Worm (Caenorhabditis elegans) whole organism, L4/young adult: Measurements from ENCODE around the gene H20E11.3.

Source experiments
- W03F9.2 ChIP-seq: fragments of 150-350 bp; optimal IDR thresholded peaks from 2 replicates; lab custom pipeline; 2014; ENCODE audit warnings: missing biosample characterization, missing genetic modification characterization
- dao-5 ChIP-seq: sonication (generic microtip); optimal IDR thresholded peaks from 2 replicates; lab custom pipeline; 2016; ENCODE audit warnings: missing genotype, missing genetic modification characterization, moderate library complexity, missing compliant biosample characterization
- him-1 ChIP-seq: sonication (generic microtip); optimal IDR thresholded peaks from 2 replicates; lab custom pipeline; 2016; ENCODE audit warnings: missing genotype, missing genetic modification reagents, missing genetic modification characterization, missing compliant biosample characterization

H20E11.3 gene

DNA sequence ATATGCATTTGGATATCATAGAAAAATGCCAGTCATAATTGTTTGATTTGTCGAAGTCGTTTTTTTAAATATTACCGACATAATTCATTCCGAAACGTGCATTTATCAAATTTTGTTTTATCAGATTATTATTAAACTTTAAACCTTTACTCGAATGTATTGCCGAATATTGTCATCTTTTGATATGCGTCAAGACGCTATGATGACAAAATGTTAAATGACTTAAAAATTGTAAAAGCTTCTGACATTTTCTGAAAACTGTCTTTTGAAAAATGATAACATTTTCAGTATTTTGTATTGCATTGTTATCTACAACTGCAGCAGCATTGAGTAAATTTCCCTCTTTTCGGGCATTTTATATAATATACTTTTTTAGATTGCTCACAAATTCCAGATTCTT, at the start of gene H20E11.3:
H20E11.3 (plus strand) TSS at position 195 of the 400 bp plus-strand sequence.
- TF ChIP-seq W03F9.2 (tag; lab: Kevin White, UChicago) (no peak), him-1 (tag; lab: Kevin White, UChicago) (no peak), dao-5 (tag; lab: Kevin White, UChicago) (no peak)

DNA sequence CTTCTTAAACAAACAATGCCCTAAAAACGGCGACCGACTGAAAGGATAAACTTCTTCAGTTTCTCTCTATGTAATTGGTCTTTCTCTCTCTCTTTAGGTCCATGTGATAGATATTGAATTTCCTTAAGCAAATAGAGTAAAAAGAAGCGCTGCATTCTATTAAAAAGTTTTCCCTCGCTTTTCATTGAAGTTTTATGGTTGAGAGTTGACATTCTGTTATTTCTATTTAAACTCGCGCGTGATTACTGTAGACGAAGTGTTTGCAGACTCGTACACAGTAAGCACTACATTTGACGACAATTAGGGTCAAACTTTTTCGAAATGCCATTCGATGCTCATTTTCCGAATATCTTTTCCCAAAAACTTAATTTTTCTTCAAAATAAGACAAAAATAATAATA, 47.5 kb upstream of the H20E11.3 start:
- TF ChIP-seq him-1 (tag; lab: Kevin White, UChicago) (no peak), W03F9.2 (tag; lab: Kevin White, UChicago) (no peak), dao-5 (tag; lab: Kevin White, UChicago) (no peak)

DNA sequence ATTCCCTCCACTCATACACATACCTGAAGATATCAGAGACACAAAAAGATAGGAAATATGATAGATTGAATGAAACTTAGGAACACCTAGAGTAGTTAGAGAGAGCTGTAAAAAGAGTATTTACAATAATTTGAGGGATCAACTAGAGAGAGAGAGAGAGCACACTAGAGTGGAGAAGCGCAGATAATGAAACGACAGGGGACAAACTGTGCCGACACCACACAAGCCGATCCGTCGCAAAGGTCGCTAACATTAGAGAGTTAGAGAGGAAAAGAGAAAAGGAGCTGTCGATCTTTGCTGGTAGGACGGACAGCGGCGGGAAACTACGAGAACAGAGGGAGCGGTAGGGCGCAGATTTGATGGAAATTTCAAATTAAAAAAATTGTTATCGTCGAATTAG, 39.5 kb upstream of the H20E11.3 start, which contains the start of gene dyci-1:
dyci-1 (minus strand) TSS at position 122 of the 400 bp plus-strand sequence.
- TF ChIP-seq dao-5 (tag; lab: Kevin White, UChicago) (no peak), W03F9.2 (tag; lab: Kevin White, UChicago) (no peak), him-1 (tag; lab: Kevin White, UChicago) (no peak)

ce11 chrIV:6785873-6786272, 38.7 kb upstream of the H20E11.3 start:
- TF ChIP-seq dao-5 (tag; lab: Kevin White, UChicago): no peak
- peak; percentile 55 for TF ChIP-seq W03F9.2 (tag; lab: Kevin White, UChicago)
- TF ChIP-seq him-1 (tag; lab: Kevin White, UChicago): peak; percentile 28

DNA sequence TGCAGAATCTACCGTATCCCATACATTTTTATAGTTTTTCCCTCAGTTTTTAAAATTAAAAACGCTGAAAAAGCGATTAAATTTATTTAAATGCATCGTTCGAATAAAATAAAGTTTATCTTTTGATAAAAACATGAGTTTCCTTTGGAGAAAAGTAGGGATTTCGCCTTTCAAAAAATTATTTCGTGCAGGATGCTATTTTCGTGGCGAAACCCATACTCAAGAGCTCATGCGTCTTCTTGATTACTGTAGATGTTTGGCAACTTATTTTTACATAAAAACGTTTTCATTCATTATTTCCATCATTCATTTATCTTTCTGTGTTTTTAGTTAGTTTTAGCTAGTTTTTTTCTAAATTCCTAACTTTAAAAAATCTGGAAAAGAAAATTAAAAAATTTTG, 34.7 kb upstream of the H20E11.3 start:
- TF ChIP-seq W03F9.2 (tag; lab: Kevin White, UChicago) (no peak), dao-5 (tag; lab: Kevin White, UChicago) (no peak), him-1 (tag; lab: Kevin White, UChicago) (no peak)

- no peak for TF ChIP-seq dao-5 (tag; lab: Kevin White, UChicago)
- peak; percentile 86 for TF ChIP-seq him-1 (tag; lab: Kevin White, UChicago)
- peak; percentile 92 for TF ChIP-seq W03F9.2 (tag; lab: Kevin White, UChicago)
Observed at ce11 chrIV:6790438-6791124, 34.0 kb upstream of the H20E11.3 start, which contains the start of the genes C17H12.2 and vha-8. Gene C17H12.2 (minus strand): TSS chrIV:6790488. Gene vha-8 (plus strand): TSS chrIV:6791074.

DNA sequence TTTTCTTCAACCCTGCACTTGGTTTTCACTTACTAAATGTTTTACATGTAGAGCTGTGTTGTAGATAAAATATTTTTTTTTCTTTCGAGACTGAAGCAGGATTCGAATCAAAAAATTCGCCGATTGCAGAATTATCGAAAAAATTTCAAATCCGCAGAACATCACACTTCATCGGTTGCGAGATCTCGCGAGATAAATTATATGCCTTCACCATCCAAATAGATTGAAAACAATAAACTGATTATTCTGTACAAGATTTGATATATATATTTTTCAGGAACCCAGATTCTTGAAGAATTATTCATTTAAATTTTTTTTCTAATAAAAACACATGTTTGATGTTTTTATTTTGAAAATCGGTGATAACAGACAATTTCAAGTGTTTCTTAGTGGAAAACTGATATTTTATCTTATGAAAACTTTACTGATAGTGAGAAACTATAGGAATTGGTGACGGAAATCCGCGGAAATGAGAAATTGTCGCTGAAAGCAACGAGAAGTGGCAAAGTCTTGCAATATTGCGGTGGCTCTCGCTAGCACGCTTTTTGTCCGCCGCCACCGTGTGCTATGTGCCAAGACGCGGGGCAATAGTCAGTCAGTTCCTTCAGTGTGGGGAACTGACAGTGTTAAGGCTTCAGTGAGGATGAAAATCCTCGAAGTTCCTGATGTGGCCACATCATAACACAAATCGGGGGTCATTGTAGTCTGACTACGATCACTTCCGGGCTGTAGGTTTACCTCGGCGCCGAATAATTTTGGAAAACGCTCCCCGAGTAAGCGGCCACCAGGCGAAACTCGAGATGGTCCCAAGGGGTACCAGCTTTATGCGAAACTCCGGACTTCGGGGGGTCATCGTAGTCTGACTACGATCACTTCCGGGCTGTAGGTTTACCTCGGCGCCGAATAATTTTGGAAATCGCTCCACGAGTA, 32.0 kb upstream of the H20E11.3 start:
- TF ChIP-seq him-1 (tag; lab: Kevin White, UChicago) (no peak), dao-5 (tag; lab: Kevin White, UChicago) (no peak), W03F9.2 (tag; lab: Kevin White, UChicago) (no peak)

- TF ChIP-seq dao-5 (tag; lab: Kevin White, UChicago): no peak
- TF ChIP-seq him-1 (tag; lab: Kevin White, UChicago): no peak
- no peak for TF ChIP-seq W03F9.2 (tag; lab: Kevin White, UChicago)
Observed at ce11 chrIV:6793310-6793966, 31.2 kb upstream of the H20E11.3 start.

DNA sequence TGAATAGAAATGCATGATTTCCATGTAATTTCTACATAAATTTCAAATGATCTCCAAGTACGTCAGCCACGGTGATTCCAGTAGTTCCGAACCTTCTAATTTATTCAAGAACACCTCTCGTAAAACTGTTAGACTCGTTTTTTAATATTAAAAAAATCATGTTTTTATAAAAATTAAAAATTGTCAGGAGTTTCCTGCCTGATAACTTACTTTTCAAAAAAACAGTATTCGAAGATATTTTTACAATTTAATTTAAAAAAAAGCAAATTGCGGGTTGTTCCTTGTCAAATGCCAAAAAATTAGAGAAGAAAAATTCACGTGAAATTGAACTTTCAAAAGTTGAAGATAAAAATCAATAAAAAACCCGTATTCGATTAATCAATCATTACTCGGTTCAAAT, 29.1 kb upstream of the H20E11.3 start, which contains the start of the genes C17H12.3 and C17H12.12:
C17H12.3 (minus strand) TSS at position 101 of the 400 bp plus-strand sequence.
C17H12.12 (plus strand) TSS at position 396 of the 400 bp plus-strand sequence.
- TF ChIP-seq dao-5 (tag; lab: Kevin White, UChicago) (no peak), W03F9.2 (tag; lab: Kevin White, UChicago) (no peak), him-1 (tag; lab: Kevin White, UChicago) (no peak)

DNA sequence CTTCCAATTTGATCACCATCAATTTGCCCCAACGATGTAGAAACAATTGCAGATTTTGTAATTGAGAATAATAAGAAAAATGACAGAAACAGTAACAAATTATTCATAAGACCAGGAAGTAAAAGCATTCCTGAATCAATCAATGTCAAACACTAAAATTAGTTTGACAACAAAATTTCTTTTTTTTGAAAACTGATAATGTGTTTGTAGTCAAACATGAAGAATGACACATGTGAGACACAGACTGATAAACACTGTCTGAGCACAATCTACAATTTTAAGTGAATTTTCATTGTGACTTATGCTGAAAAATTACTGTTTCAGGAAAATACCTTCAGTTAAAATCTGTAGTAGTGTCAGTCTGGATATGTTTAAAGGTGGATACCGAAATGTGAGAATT, 22.5 kb upstream of the H20E11.3 start, which contains the start of the genes cest-4 and C17H12.11:
cest-4 (minus strand) TSS at position 206 of the 400 bp plus-strand sequence.
C17H12.11 (plus strand) TSS at position 256 of the 400 bp plus-strand sequence.
- TF ChIP-seq dao-5 (tag; lab: Kevin White, UChicago): no peak
- no peak for TF ChIP-seq W03F9.2 (tag; lab: Kevin White, UChicago)
- no peak for TF ChIP-seq him-1 (tag; lab: Kevin White, UChicago)

DNA sequence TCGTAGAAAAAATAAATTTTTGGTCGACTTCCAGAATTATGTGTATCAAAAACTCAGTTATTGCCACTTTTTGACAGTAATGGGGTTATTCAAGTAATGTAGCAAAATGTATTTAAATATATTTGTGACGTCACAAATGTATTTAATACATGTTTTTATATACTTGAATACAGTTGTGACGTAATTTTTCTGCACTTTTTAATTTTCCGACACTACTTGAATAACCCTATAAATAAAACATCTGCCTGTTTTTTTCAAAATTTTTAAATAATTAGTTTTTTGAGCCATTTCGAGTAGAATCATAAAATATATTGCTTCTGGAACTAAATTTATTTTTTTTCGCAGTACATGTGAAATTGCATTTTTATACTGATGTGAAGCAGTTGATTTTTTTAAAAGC, 21.3 kb upstream of the H20E11.3 start:
- TF ChIP-seq him-1 (tag; lab: Kevin White, UChicago): no peak

DNA sequence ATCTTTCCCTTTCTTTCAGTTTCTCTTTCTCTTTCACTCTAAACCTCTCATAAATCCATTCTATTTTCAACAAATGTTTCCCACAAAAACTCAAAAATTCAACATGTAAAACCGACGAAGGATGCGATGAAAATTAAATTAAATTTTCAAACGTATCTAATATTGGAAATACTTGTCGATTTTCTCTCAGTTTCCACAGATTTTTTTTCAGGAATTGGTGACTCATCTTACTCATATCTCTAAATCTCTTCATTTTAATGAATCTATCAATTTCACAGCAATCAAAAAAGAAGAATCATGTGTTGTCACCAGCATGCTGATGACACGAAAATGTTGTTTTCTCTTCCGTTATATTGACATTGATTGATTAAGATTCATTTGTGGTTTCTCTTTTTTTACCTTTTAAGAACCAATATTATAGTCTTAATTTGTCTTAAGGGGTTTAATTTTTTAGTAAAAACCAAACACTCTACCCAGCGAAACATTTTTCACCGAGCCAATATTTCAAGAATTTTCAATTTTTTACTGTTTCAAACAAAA, 20.7 kb upstream of the H20E11.3 start:
- no peak for TF ChIP-seq W03F9.2 (tag; lab: Kevin White, UChicago)
- TF ChIP-seq dao-5 (tag; lab: Kevin White, UChicago): no peak
- TF ChIP-seq him-1 (tag; lab: Kevin White, UChicago): no peak
